Fruit fly (Drosophila melanogaster): ENCODE measurements around the gene nesd.

- TF ChIP-seq Ets98B (GFP tag; IDR thresholded peaks at IDR 0.05) (no peak; the same call in 1 of the 2 replicates), rn (GFP tag; IDR thresholded peaks at IDR 0.05) (no peak), EcR (GFP tag; optimal IDR thresholded peaks at IDR 0.05) (peak; percentile 13), CG4496 (GFP tag; IDR thresholded peaks at IDR 0.05) (no peak), D1 (tag; optimal IDR thresholded peaks at IDR 0.05) (no peak), CG10348 (GFP tag; IDR thresholded peaks at IDR 0.05) (no peak), CG8301 (tag; optimal IDR thresholded peaks at IDR 0.05) (no peak), fd96Ca (GFP tag; IDR thresholded peaks at IDR 0.05) (peak; percentile 36; the same call in 1 of the 3 replicates), CG17806 (tag; optimal IDR thresholded peaks at IDR 0.05) (no peak), CG12605 (GFP tag; IDR thresholded peaks at IDR 0.05) (no peak), CG8159 (tag; optimal IDR thresholded peaks at IDR 0.05) (no peak), Pif1A (GFP tag; optimal IDR thresholded peaks at IDR 0.05) (no peak), CG9948 (tag; optimal IDR thresholded peaks at IDR 0.05) (no peak), Pif1B (GFP tag; optimal IDR thresholded peaks at IDR 0.05) (no peak)
These were observed 27.5 kb upstream of the nesd start, which contains the start of gene bwa for dm6 chr2L:20066233-20066650.
